Worm (Caenorhabditis elegans) whole organism, L4/young adult: ENCODE data around the gene ssna-1.

Experiments
- W03F9.2 ChIP-seq: fragments of 150-350 bp; optimal IDR thresholded peaks from 2 replicates; lab custom pipeline; 2014; ENCODE audit warnings: missing biosample characterization, missing genetic modification characterization
- dao-5 ChIP-seq: sonication (generic microtip); optimal IDR thresholded peaks from 2 replicates; lab custom pipeline; 2016; ENCODE audit warnings: missing genotype, missing genetic modification characterization, moderate library complexity, missing compliant biosample characterization
- him-1 ChIP-seq: sonication (generic microtip); optimal IDR thresholded peaks from 2 replicates; lab custom pipeline; 2016; ENCODE audit warnings: missing genotype, missing genetic modification reagents, missing genetic modification characterization, missing compliant biosample characterization

DNA sequence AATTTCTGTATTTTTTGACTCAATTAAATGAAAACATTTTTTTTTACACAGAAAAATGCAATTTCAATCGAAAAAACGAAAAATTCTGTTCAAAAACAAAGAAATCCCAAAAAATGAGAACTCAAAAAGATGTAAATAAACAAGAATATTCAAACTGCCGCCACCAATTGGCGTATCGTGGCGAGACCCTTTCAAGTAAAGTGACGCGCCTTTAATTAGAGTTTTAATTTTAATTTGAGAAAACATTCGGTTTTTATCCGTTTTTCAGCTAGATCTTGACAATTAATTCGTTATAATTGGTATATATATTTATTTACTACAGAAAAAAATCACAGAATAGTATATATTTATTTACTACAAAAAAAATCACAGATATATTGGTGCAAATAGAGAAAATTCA is 8.3 kb upstream of the ssna-1 start:
- no peak for TF ChIP-seq him-1 (tag; lab: Kevin White, UChicago)
- TF ChIP-seq dao-5 (tag; lab: Kevin White, UChicago) = no peak
- no peak for TF ChIP-seq W03F9.2 (tag; lab: Kevin White, UChicago)
